Worm (Caenorhabditis elegans) whole organism, L2 larva: ENCODE results near the gene hrpf-2.

Source experiments
- C34F6.9 ChIP-seq: fragments of 150-350 bp; optimal IDR thresholded peaks from 2 replicates; lab custom pipeline; 2014; ENCODE audit warnings: missing biosample characterization, missing genetic modification characterization
- R02D3.7 ChIP-seq: fragments of 150-350 bp; optimal IDR thresholded peaks from 2 replicates; lab custom pipeline; 2014; ENCODE audit warnings: missing biosample characterization, missing genetic modification characterization
- Y55F3AM.14 ChIP-seq: fragments of 200-800 bp; sonication (Bioruptor generic); optimal IDR thresholded peaks from 2 replicates; lab custom pipeline; 2018; ENCODE audit warnings: mild to moderate bottlenecking, missing genetic modification characterization, missing compliant biosample characterization
- ZK546.5 ChIP-seq: sonication (generic microtip); optimal IDR thresholded peaks from 2 replicates; lab custom pipeline; 2017; ENCODE audit warnings: missing biosample characterization, missing genetic modification characterization
- aly-2 ChIP-seq: fragments of 150-350 bp; optimal IDR thresholded peaks from 2 replicates; lab custom pipeline; 2014; ENCODE audit warnings: missing biosample characterization, missing genetic modification characterization
- ama-1 ChIP-seq: fragments of 150-350 bp; optimal IDR thresholded peaks from 2 replicates; lab custom pipeline; 2018; ENCODE audit warnings: inconsistent platforms
- blmp-1 ChIP-seq: sonication (generic microtip); optimal IDR thresholded peaks from 2 replicates; lab custom pipeline; 2017; ENCODE audit warnings: missing genetic modification characterization, mild to moderate bottlenecking, missing compliant biosample characterization, antibody characterized with exemption, moderate library complexity; ENCODE audit not compliant: insufficient read depth
- crh-2 ChIP-seq: sonication (generic microtip); optimal IDR thresholded peaks from 2 replicates; lab custom pipeline; 2017; ENCODE audit warnings: missing biosample characterization, missing genetic modification characterization
- egl-27 ChIP-seq: sonication (generic microtip); optimal IDR thresholded peaks from 3 replicates; lab custom pipeline; 2017; ENCODE audit warnings: missing biosample characterization, missing genetic modification reagents, missing genetic modification characterization
- elt-3 ChIP-seq: sonication (generic microtip); optimal IDR thresholded peaks from 2 replicates; lab custom pipeline; 2017; ENCODE audit warnings: missing biosample characterization, missing genetic modification characterization
- fos-1 ChIP-seq: fragments of 150-350 bp; optimal IDR thresholded peaks from 2 replicates; lab custom pipeline; 2014; ENCODE audit warnings: missing biosample characterization, missing genetic modification characterization
- lin-11 ChIP-seq: fragments of 150-350 bp; sonication (generic microtip); optimal IDR thresholded peaks from 2 replicates; lab custom pipeline; 2014; ENCODE audit warnings: missing biosample characterization, missing genetic modification characterization, inconsistent platforms, mixed read lengths
- lin-13 ChIP-seq: fragments of 150-350 bp; optimal IDR thresholded peaks from 2 replicates; lab custom pipeline; 2014; ENCODE audit warnings: missing biosample characterization, missing genetic modification reagents, missing genetic modification characterization
- lin-39 ChIP-seq: fragments of 150-350 bp; optimal IDR thresholded peaks from 2 replicates; lab custom pipeline; 2014; ENCODE audit warnings: missing biosample characterization, missing genetic modification reagents, missing genetic modification characterization
- lsy-2 ChIP-seq, 2 experiments: fragments of 150-350 bp in 1 of 2; sonication (generic microtip) in 1 of 2; optimal IDR thresholded peaks; 2 replicates each; lab custom pipeline; 2014 to 2017; ENCODE audit warnings: missing biosample characterization in 2 of 2, missing genetic modification characterization in 2 of 2
- nhr-10 ChIP-seq: sonication (generic microtip); optimal IDR thresholded peaks from 2 replicates; lab custom pipeline; 2017; ENCODE audit warnings: missing biosample characterization, missing genetic modification characterization
- nhr-129 ChIP-seq: fragments of 150-350 bp; optimal IDR thresholded peaks from 2 replicates; lab custom pipeline; 2014; ENCODE audit warnings: missing biosample characterization, missing genetic modification characterization
- nhr-23 ChIP-seq: fragments of 150-350 bp; optimal IDR thresholded peaks from 2 replicates; lab custom pipeline; 2014; ENCODE audit warnings: missing biosample characterization, missing genetic modification reagents, missing genetic modification characterization
- nhr-25 ChIP-seq: fragments of 150-350 bp; sonication (generic microtip); optimal IDR thresholded peaks from 3 replicates; lab custom pipeline; 2014; ENCODE audit warnings: missing biosample characterization, missing genetic modification characterization
- nhr-6 ChIP-seq: fragments of 150-350 bp; optimal IDR thresholded peaks from 2 replicates; lab custom pipeline; 2014; ENCODE audit warnings: missing biosample characterization, missing genetic modification characterization
- peb-1 ChIP-seq: fragments of 150-350 bp; optimal IDR thresholded peaks from 2 replicates; lab custom pipeline; 2014; ENCODE audit warnings: missing biosample characterization, missing genetic modification characterization
- sem-4 ChIP-seq: fragments of 150-350 bp; optimal IDR thresholded peaks from 2 replicates; lab custom pipeline; 2014; ENCODE audit warnings: missing biosample characterization, missing genetic modification reagents, missing genetic modification characterization
- skn-1 ChIP-seq: sonication (generic microtip); optimal IDR thresholded peaks from 2 replicates; lab custom pipeline; 2017; ENCODE audit warnings: missing biosample characterization, missing genetic modification characterization
- sma-3 ChIP-seq: sonication (generic microtip); optimal IDR thresholded peaks from 2 replicates; lab custom pipeline; 2016; ENCODE audit warnings: missing genetic modification reagents, missing genetic modification characterization, missing compliant biosample characterization
- sma-9 ChIP-seq, 2 experiments: fragments of 150-350 bp in 1 of 2; sonication (generic microtip) in 1 of 2; optimal IDR thresholded peaks; 2 replicates each; lab custom pipeline; 2014 to 2016; ENCODE audit warnings: missing genetic modification characterization in 2 of 2, mild to moderate bottlenecking in 1 of 2, missing biosample characterization in 1 of 2, missing compliant biosample characterization in 1 of 2, missing genetic modification reagents in 1 of 2, moderate library complexity in 1 of 2
- unc-39 ChIP-seq: fragments of 150-350 bp; optimal IDR thresholded peaks from 2 replicates; lab custom pipeline; 2014; ENCODE audit warnings: missing biosample characterization, missing genetic modification characterization
- unc-55 ChIP-seq: fragments of 150-350 bp; sonication (generic microtip); optimal IDR thresholded peaks from 3 replicates; lab custom pipeline; 2014; ENCODE audit warnings: missing biosample characterization, missing genetic modification reagents, missing genetic modification characterization
- unc-62 ChIP-seq: fragments of 150-350 bp; optimal IDR thresholded peaks from 2 replicates; lab custom pipeline; 2014; ENCODE audit warnings: missing biosample characterization, missing genetic modification reagents, missing genetic modification characterization
- zag-1 ChIP-seq: fragments of 150-350 bp; optimal IDR thresholded peaks from 2 replicates; lab custom pipeline; 2014; ENCODE audit warnings: missing biosample characterization, missing genetic modification characterization
- ztf-1 ChIP-seq: fragments of 200-800 bp; sonication (Bioruptor generic); conservative IDR thresholded peaks from 2 replicates; pipeline ENCODE4 v1.3.6; 2022; ENCODE audit warnings: missing genetic modification characterization, missing compliant biosample characterization
- ztf-11 ChIP-seq: sonication (generic microtip); optimal IDR thresholded peaks from 2 replicates; lab custom pipeline; 2017; ENCODE audit warnings: missing biosample characterization, missing genetic modification characterization
- ztf-4 ChIP-seq: fragments of 150-350 bp; optimal IDR thresholded peaks from 2 replicates; lab custom pipeline; 2014; ENCODE audit warnings: missing biosample characterization, missing genetic modification characterization

hrpf-2 gene

ce11 chrIV:6335908-6336307, 40.4 kb downstream of the hrpf-2 start, which contains the start of gene mif-4:
Gene mif-4 (minus strand): TSS chrIV:6335994.
- TF ChIP-seq aly-2 (no peak), ama-1 (lab: Kevin White, UChicago) (no peak), lin-39 (tag; lab: Kevin White, UChicago) (no peak), ztf-4 (tag; lab: Kevin White, UChicago) (no peak), nhr-129 (tag; lab: Kevin White, UChicago) (peak; percentile 9), sma-9 (GFP tag; optimal IDR thresholded peaks at IDR 0.05; lab: Kevin White, UChicago) (peak; percentile 9), sma-9 (tag; optimal IDR thresholded peaks at IDR 0.05; lab: Kevin White, UChicago) (no peak), nhr-10 (tag; lab: Kevin White, UChicago) (no peak), skn-1 (tag; lab: Kevin White, UChicago) (no peak)

ce11 chrIV:6333915-6334314, 42.4 kb downstream of the hrpf-2 start, which contains the start of gene blos-2:
Gene blos-2 (plus strand): TSS chrIV:6334215.
- TF ChIP-seq skn-1 (tag; lab: Kevin White, UChicago) = no peak
- TF ChIP-seq ztf-4 (tag; lab: Kevin White, UChicago) = no peak
- TF ChIP-seq nhr-129 (tag; lab: Kevin White, UChicago) = no peak
- TF ChIP-seq nhr-25 (tag; lab: Kevin White, UChicago) = no peak
- TF ChIP-seq, all 48 proteins: peak for 0

ce11 chrIV:6330790-6331189, 45.5 kb downstream of the hrpf-2 start:
- TF ChIP-seq lsy-2 (tag; optimal IDR thresholded peaks at IDR 0.05; lab: Kevin White, UChicago) (no peak), lin-39 (tag; lab: Kevin White, UChicago) (no peak), fos-1 (tag; lab: Kevin White, UChicago) (peak; percentile 68)

ce11 chrIV:6329339-6329738, 47.0 kb downstream of the hrpf-2 start, which contains the start of gene seu-1:
Gene seu-1 (plus strand): TSS chrIV:6329639.
- TF ChIP-seq ztf-4 (tag; lab: Kevin White, UChicago) (no peak), sem-4 (tag; lab: Kevin White, UChicago) (no peak), zag-1 (tag; lab: Kevin White, UChicago) (no peak), lsy-2 (tag; optimal IDR thresholded peaks at IDR 0.05; lab: Kevin White, UChicago) (no peak), unc-39 (tag; lab: Kevin White, UChicago) (no peak), ztf-11 (tag; lab: Kevin White, UChicago) (no peak), nhr-23 (tag; lab: Kevin White, UChicago) (no peak), R02D3.7 (no peak), Y55F3AM.14 (GFP tag; lab: Kevin White, UChicago) (no peak), ztf-1 (GFP tag; lab: Robert Waterston, UW) (no peak), ZK546.5 (tag; lab: Kevin White, UChicago) (no peak), blmp-1 (tag; lab: Kevin White, UChicago) (no peak), sma-3 (GFP tag; lab: Kevin White, UChicago) (no peak)

- TF ChIP-seq crh-2 = no peak
- TF ChIP-seq unc-62 = no peak
- TF ChIP-seq nhr-23 (tag; lab: Kevin White, UChicago) = no peak
- TF ChIP-seq lin-13 (GFP tag; lab: Kevin White, UChicago) = no peak
- no peak for TF ChIP-seq blmp-1 (tag; lab: Kevin White, UChicago)
- TF ChIP-seq ztf-11 (tag; lab: Kevin White, UChicago) = no peak
- no peak for TF ChIP-seq fos-1 (tag; lab: Kevin White, UChicago)
Observed at ce11 chrIV:6328198-6328597, 48.1 kb downstream of the hrpf-2 start.

- TF ChIP-seq unc-62 (no peak), ZK546.5 (tag; lab: Kevin White, UChicago) (no peak), ama-1 (lab: Kevin White, UChicago) (no peak), egl-27 (no peak), R02D3.7 (no peak), nhr-25 (tag; lab: Kevin White, UChicago) (no peak), C34F6.9 (tag; lab: Kevin White, UChicago) (peak; percentile 63), Y55F3AM.14 (GFP tag; lab: Kevin White, UChicago) (no peak), fos-1 (tag; lab: Kevin White, UChicago) (peak; percentile 75), nhr-23 (tag; lab: Kevin White, UChicago) (no peak), sma-9 (GFP tag; optimal IDR thresholded peaks at IDR 0.05; lab: Kevin White, UChicago) (no peak), sma-9 (tag; optimal IDR thresholded peaks at IDR 0.05; lab: Kevin White, UChicago) (no peak), ztf-4 (tag; lab: Kevin White, UChicago) (no peak), nhr-129 (tag; lab: Kevin White, UChicago) (no peak), lsy-2 (tag; optimal IDR thresholded peaks at IDR 0.05; lab: Kevin White, UChicago) (peak in 1 of 2 experiments; percentile 41), aly-2 (no peak), unc-55 (GFP tag; lab: Kevin White, UChicago) (peak; percentile 63), peb-1 (tag; lab: Kevin White, UChicago) (no peak), elt-3 (no peak), lin-11 (tag; lab: Kevin White, UChicago) (no peak), nhr-6 (tag; lab: Kevin White, UChicago) (no peak), nhr-10 (tag; lab: Kevin White, UChicago) (no peak), sem-4 (tag; lab: Kevin White, UChicago) (no peak)
Observed at ce11 chrIV:6327363-6328015, 48.8 kb downstream of the hrpf-2 start.
